Fruit fly (Drosophila melanogaster): Measurements from ENCODE around the gene CG12877.

DNA sequence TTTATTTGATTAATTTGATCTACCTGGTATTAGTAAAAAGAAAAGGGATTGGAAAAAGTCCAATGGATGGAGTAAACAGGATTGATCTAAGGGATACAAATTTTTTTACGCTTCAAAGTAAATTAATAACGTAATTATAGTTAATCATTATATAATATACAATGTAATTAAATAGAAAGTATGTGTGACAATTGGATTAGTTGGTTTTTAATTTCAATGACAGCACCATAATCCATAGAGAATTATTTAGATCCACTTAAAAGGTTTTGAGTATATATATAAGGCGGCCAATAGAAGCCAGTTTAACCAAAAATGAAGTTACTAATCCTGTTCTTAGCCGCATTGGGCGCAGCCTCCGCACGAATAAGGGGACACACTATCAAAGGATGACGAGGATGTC lies 12.3 kb upstream of the CG12877 start, which contains the start of gene Acp98AB:
- TF ChIP-seq Eip75B (GFP tag; optimal IDR thresholded peaks at IDR 0.05) (no peak), CG6854 (GFP tag; optimal IDR thresholded peaks at IDR 0.05) (no peak), Lpt (GFP tag; optimal IDR thresholded peaks at IDR 0.05) (no peak), CG7368 (GFP tag; optimal IDR thresholded peaks at IDR 0.05) (no peak), CG8632 (GFP tag; optimal IDR thresholded peaks at IDR 0.05) (no peak), Sox14 (GFP tag; optimal IDR thresholded peaks at IDR 0.05) (no peak)

Data from whole organism, prepupa.